Worm (Caenorhabditis elegans) whole organism, L4/young adult: ENCODE data around the gene adal-1.

Source experiments
- W03F9.2 ChIP-seq: fragments of 150-350 bp; optimal IDR thresholded peaks from 2 replicates; lab custom pipeline; 2014; ENCODE audit warnings: missing biosample characterization, missing genetic modification characterization
- dao-5 ChIP-seq: sonication (generic microtip); optimal IDR thresholded peaks from 2 replicates; lab custom pipeline; 2016; ENCODE audit warnings: missing genotype, missing genetic modification characterization, moderate library complexity, missing compliant biosample characterization
- him-1 ChIP-seq: sonication (generic microtip); optimal IDR thresholded peaks from 2 replicates; lab custom pipeline; 2016; ENCODE audit warnings: missing genotype, missing genetic modification reagents, missing genetic modification characterization, missing compliant biosample characterization

DNA sequence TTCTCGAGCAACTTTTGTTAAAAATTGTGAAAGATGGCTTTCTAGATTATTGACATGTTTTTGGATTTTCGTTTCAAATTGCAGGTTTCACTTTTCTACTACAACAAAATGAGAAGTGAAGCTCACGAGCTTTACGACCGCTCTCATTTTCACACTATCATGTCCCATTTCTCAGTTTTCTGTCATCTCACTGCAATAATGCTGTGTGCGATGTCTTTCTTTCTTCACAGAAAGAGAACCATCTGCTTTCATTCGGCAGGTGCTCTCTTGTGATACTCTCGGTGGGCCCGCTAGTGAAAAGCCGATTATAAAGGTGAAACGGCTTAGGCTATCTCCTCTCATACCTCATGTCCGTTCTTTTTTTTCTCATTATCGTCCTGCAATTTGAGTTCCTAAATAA is 50.2 kb downstream of the adal-1 start:
- TF ChIP-seq W03F9.2 (tag; lab: Kevin White, UChicago) (no peak), dao-5 (tag; lab: Kevin White, UChicago) (no peak), him-1 (tag; lab: Kevin White, UChicago) (no peak)
